Fruit fly (Drosophila melanogaster) whole organism: ENCODE measurements around the gene Ugt36E1.

ENCODE experiments used
- CG8478 ChIP-seq: fragments of >200 bp; optimal IDR thresholded peaks from 2 replicates; lab custom pipeline; 2018; ENCODE audit warnings: inconsistent platforms
- EcR ChIP-seq, 2 experiments: fragments of >200 bp; optimal IDR thresholded peaks; 2 replicates each; lab custom pipeline; 2017; ENCODE audit warnings: missing biosample characterization in 2 of 2, missing genetic modification characterization in 2 of 2, missing genetic modification reagents in 2 of 2
- pan ChIP-seq: fragments of >200 bp; optimal IDR thresholded peaks from 2 replicates; lab custom pipeline; 2017
- psq ChIP-seq: fragments of >200 bp; optimal IDR thresholded peaks from 2 replicates; lab custom pipeline; 2017
- usp ChIP-seq: fragments of >200 bp; optimal IDR thresholded peaks from 2 replicates; lab custom pipeline; 2017; ENCODE audit warnings: missing biosample characterization, missing genetic modification characterization, mixed read lengths

dm6 chr2L:18793243-18793642 lies 33.3 kb upstream of the Ugt36E1 start:
- TF ChIP-seq usp (GFP tag; lab: Kevin White, UChicago) (no peak), psq (no peak), pan (lab: Kevin White, UChicago) (no peak), CG8478 (lab: Kevin White, UChicago) (no peak), EcR (GFP tag; optimal IDR thresholded peaks at IDR 0.05; lab: Kevin White, UChicago) (no peak)
